Worm (Caenorhabditis elegans) whole organism, L3 larva: ENCODE data around the gene W04D2.4.

ENCODE experiments used
- ama-1 ChIP-seq: fragments of 150-350 bp; optimal IDR thresholded peaks from 2 replicates; lab custom pipeline; 2018
- ceh-16 ChIP-seq: sonication (generic microtip); optimal IDR thresholded peaks from 2 replicates; lab custom pipeline; 2017; ENCODE audit warnings: missing biosample characterization, missing genetic modification characterization
- ceh-28 ChIP-seq: fragments of 150-350 bp; optimal IDR thresholded peaks from 2 replicates; lab custom pipeline; 2014; ENCODE audit warnings: missing biosample characterization, missing genetic modification reagents, missing genetic modification characterization
- daf-12 ChIP-seq: fragments of 150-350 bp; optimal IDR thresholded peaks from 2 replicates; lab custom pipeline; 2014; ENCODE audit warnings: missing biosample characterization, missing genetic modification reagents, missing genetic modification characterization
- egl-27 ChIP-seq: sonication (generic microtip); optimal IDR thresholded peaks from 4 replicates; lab custom pipeline; 2017; ENCODE audit warnings: missing biosample characterization, missing genetic modification reagents, missing genetic modification characterization
- egl-5 ChIP-seq: fragments of 150-350 bp; optimal IDR thresholded peaks from 2 replicates; lab custom pipeline; 2017; ENCODE audit warnings: missing biosample characterization, missing genetic modification reagents, missing genetic modification characterization, inconsistent platforms
- elt-2 ChIP-seq: sonication (generic microtip); optimal IDR thresholded peaks from 2 replicates; lab custom pipeline; 2016; ENCODE audit warnings: missing genetic modification reagents, mild to moderate bottlenecking, missing genetic modification characterization, missing compliant biosample characterization
- elt-3 ChIP-seq, 3 experiments: fragments of 150-350 bp in 1 of 3; sonication (generic microtip) in 2 of 3; optimal IDR thresholded peaks; 2 replicates in 2 of 3; 4 replicates in 1 of 3; lab custom pipeline; 2014 to 2017; ENCODE audit warnings: missing biosample characterization in 3 of 3, missing genetic modification characterization in 3 of 3
- eor-1 ChIP-seq, 2 experiments: fragments of 150-350 bp; optimal IDR thresholded peaks; 2 replicates each; lab custom pipeline; 2014 to 2018; ENCODE audit warnings: missing biosample characterization in 2 of 2, missing genetic modification characterization in 2 of 2
- fkh-10 ChIP-seq: sonication (generic microtip); optimal IDR thresholded peaks from 2 replicates; lab custom pipeline; 2017; ENCODE audit warnings: missing biosample characterization, missing genetic modification reagents, missing genetic modification characterization
- fos-1 ChIP-seq: fragments of 150-350 bp; optimal IDR thresholded peaks from 2 replicates; lab custom pipeline; 2014; ENCODE audit warnings: missing biosample characterization, missing genetic modification characterization
- hmg-11 ChIP-seq: sonication (generic microtip); optimal IDR thresholded peaks from 2 replicates; lab custom pipeline; 2016; ENCODE audit warnings: missing genetic modification characterization, missing compliant biosample characterization
- jun-1 ChIP-seq: fragments of 150-350 bp; optimal IDR thresholded peaks from 2 replicates; lab custom pipeline; 2014; ENCODE audit warnings: missing biosample characterization, missing genetic modification reagents, missing genetic modification characterization
- lin-39 ChIP-seq: fragments of 150-350 bp; optimal IDR thresholded peaks from 2 replicates; lab custom pipeline; 2018; ENCODE audit warnings: missing biosample characterization, missing genetic modification reagents, missing genetic modification characterization
- mml-1 ChIP-seq: fragments of 150-350 bp; sonication (generic microtip); optimal IDR thresholded peaks from 3 replicates; lab custom pipeline; 2014; ENCODE audit warnings: missing biosample characterization, missing genetic modification characterization
- nfya-1 ChIP-seq: sonication (generic microtip); optimal IDR thresholded peaks from 2 replicates; lab custom pipeline; 2017; ENCODE audit warnings: missing genetic modification characterization, mild to moderate bottlenecking, missing compliant biosample characterization, antibody characterized with exemption, moderate library complexity; ENCODE audit not compliant: insufficient read depth
- nhr-12 ChIP-seq: fragments of 150-350 bp; optimal IDR thresholded peaks from 2 replicates; lab custom pipeline; 2014; ENCODE audit warnings: missing biosample characterization, missing genetic modification characterization
- nhr-23 ChIP-seq: fragments of 150-350 bp; optimal IDR thresholded peaks from 2 replicates; lab custom pipeline; 2014; ENCODE audit warnings: missing biosample characterization, missing genetic modification reagents, missing genetic modification characterization
- nhr-237 ChIP-seq: fragments of 150-350 bp; optimal IDR thresholded peaks from 2 replicates; lab custom pipeline; 2014; ENCODE audit warnings: missing biosample characterization, missing genetic modification characterization
- nhr-25 ChIP-seq: sonication (generic microtip); optimal IDR thresholded peaks from 2 replicates; lab custom pipeline; 2017; ENCODE audit warnings: missing biosample characterization, missing genetic modification characterization
- nhr-43 ChIP-seq: sonication (generic microtip); optimal IDR thresholded peaks from 2 replicates; lab custom pipeline; 2016; ENCODE audit warnings: mild to moderate bottlenecking, missing genetic modification characterization, missing compliant biosample characterization; ENCODE audit not compliant: poor library complexity, severe bottlenecking
- nhr-67 ChIP-seq: fragments of 150-350 bp; optimal IDR thresholded peaks from 2 replicates; lab custom pipeline; 2014; ENCODE audit warnings: missing biosample characterization, missing genetic modification characterization
- nhr-76 ChIP-seq: fragments of 150-350 bp; sonication (generic microtip); optimal IDR thresholded peaks from 5 replicates; lab custom pipeline; 2014; ENCODE audit warnings: missing biosample characterization, missing genetic modification characterization
- sea-2 ChIP-seq: fragments of 150-350 bp; sonication (generic microtip); optimal IDR thresholded peaks from 4 replicates; lab custom pipeline; 2014; ENCODE audit warnings: missing biosample characterization, missing genetic modification reagents, missing genetic modification characterization
- skn-1 ChIP-seq: fragments of 150-350 bp; optimal IDR thresholded peaks from 2 replicates; lab custom pipeline; 2014; ENCODE audit warnings: missing biosample characterization, missing genetic modification characterization
- tbx-2 ChIP-seq: sonication (generic microtip); optimal IDR thresholded peaks from 2 replicates; lab custom pipeline; 2016; ENCODE audit warnings: mild to moderate bottlenecking, missing genetic modification characterization, missing compliant biosample characterization
- unc-39 ChIP-seq: sonication (generic microtip); optimal IDR thresholded peaks from 4 replicates; lab custom pipeline; 2017; ENCODE audit warnings: missing biosample characterization, missing genetic modification characterization
- ztf-11 ChIP-seq: fragments of 150-350 bp; optimal IDR thresholded peaks from 2 replicates; lab custom pipeline; 2014; ENCODE audit warnings: missing biosample characterization, missing genetic modification characterization

Gene W04D2.4

DNA sequence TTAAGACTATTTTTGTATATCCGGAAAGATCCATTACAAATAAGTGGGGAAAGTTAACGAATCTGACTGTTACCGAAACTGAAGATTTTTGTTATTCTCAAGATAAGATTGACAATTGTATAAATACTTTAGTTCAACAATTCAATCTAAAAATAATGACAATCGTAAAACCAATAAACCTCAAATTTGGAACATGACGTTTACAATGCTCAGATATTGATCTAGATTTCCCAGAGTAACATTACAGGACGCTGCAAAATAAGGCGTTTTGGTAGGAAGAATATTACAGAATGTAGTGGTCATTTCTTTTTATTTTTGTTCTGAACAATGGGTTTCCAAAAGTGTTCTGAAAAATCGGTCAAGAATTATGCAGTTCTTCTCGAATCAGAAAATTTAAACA is 29.2 kb upstream of the W04D2.4 start, which contains the start of gene F45D3.1:
TSS of gene F45D3.1 (plus strand) at position 301 of the 400 bp plus-strand sequence.
- TF ChIP-seq lin-39 (tag; lab: Kevin White, UChicago) (no peak), unc-39 (tag; lab: Kevin White, UChicago) (no peak), jun-1 (tag; lab: Kevin White, UChicago) (no peak), nhr-12 (tag; lab: Kevin White, UChicago) (no peak), fkh-10 (GFP tag; lab: Kevin White, UChicago) (no peak), ceh-16 (tag; lab: Kevin White, UChicago) (no peak), tbx-2 (tag; lab: Kevin White, UChicago) (no peak), fos-1 (tag; lab: Kevin White, UChicago) (no peak), sea-2 (GFP tag; lab: Kevin White, UChicago) (no peak), nfya-1 (tag; lab: Kevin White, UChicago) (no peak), egl-27 (tag; lab: Kevin White, UChicago) (no peak), daf-12 (no peak), elt-2 (no peak), egl-5 (tag; lab: Kevin White, UChicago) (no peak)

DNA sequence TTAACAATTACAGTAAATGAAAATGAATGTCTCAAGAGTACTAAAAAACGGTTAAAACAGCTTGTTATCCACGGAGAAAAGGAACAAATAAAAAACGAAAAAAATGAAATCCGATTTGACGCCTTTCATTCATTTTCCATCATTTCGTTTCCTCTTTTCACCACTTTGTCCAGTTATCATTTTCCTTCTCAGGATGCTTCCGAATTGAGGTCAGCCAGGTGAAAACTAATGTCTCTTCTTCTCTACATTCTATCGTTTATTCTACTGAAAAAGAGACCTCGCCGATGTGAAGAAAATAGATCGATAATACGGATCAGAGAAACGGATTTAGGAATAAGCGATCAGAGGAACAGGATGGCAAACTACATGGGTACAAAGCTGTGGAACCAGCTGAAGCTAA is 28.6 kb upstream of the W04D2.4 start:
- TF ChIP-seq ceh-16 (tag; lab: Kevin White, UChicago) (no peak), nhr-23 (tag; lab: Kevin White, UChicago) (peak; percentile 50)

DNA sequence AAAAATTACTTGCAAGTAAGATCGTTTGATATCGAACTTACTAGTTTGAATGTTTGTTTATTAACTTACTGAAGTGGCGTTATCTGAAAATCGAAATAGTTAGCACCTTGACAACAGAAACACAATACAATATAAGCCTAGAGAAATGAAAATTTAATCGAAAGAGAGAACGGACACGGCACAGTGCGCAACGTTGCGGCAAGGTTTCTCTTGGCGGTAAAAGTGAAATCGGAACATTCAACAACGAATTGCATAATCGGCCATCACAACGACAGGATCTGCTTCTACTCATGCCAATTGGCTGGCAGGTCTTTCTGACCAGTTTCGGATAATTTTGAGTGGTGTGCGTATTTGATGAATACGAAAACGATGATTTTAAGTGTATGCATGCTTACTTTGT is 28.0 kb upstream of the W04D2.4 start, which contains the start of gene dyf-4:
TSS of gene dyf-4 (minus strand) at position 213 of the 400 bp plus-strand sequence.
- TF ChIP-seq skn-1, result no peak
- TF ChIP-seq nhr-25, result peak; percentile 27
- TF ChIP-seq, all 47 proteins: peak for 1

DNA sequence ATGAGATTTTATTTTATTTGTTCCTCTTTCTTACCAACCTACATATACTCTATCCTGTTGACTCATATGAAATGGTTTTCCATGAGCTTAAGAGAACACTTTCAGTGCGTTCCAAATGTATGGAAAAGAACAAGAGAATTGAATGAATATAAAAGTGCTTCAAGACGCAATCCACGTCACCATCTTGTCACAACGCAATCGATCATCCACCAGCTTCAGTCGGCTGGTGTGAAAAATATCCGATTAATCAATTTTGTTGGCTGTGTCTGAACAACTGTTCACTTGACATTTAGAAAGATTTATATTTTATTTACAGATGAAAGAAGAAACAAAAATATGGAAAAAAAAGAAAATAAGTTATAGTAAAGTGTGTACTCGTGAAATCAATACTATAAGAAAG is 25.8 kb upstream of the W04D2.4 start:
- no peak for TF ChIP-seq jun-1 (tag; lab: Kevin White, UChicago)
- TF ChIP-seq lin-39 (tag; lab: Kevin White, UChicago), result peak; percentile 59

DNA sequence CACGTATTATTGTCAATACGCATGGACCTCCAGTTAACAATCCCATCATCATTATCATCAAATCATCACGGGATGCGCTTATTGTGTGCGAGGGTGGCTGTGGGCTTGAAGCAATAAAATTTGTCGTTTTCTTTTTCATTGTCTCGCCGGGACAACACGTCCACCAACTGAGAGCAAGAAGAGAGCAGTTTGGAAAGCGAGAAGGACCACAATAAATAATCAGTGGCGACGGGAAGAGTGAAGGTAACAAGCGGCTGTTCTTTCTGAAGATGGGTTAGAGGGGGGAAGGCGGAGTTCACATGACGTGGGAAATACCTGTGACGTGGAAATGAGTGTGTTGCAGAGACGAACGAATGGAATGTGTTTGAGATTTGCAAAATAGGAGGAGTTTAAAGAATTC is 21.2 kb upstream of the W04D2.4 start:
- TF ChIP-seq nhr-237 (tag; lab: Kevin White, UChicago) (no peak), elt-3 (tag; optimal IDR thresholded peaks at IDR 0.05; lab: Kevin White, UChicago) (no peak), ama-1 (lab: Kevin White, UChicago) (peak; percentile 4), lin-39 (tag; lab: Kevin White, UChicago) (peak; percentile 47), jun-1 (tag; lab: Kevin White, UChicago) (no peak), nhr-25 (no peak), nhr-76 (no peak), ztf-11 (tag; lab: Kevin White, UChicago) (no peak), mml-1 (no peak), nhr-12 (tag; lab: Kevin White, UChicago) (no peak), nfya-1 (tag; lab: Kevin White, UChicago) (peak; percentile 22), egl-5 (tag; lab: Kevin White, UChicago) (peak; percentile 93), eor-1 (tag; optimal IDR thresholded peaks at IDR 0.05; lab: Kevin White, UChicago) (no peak)

DNA sequence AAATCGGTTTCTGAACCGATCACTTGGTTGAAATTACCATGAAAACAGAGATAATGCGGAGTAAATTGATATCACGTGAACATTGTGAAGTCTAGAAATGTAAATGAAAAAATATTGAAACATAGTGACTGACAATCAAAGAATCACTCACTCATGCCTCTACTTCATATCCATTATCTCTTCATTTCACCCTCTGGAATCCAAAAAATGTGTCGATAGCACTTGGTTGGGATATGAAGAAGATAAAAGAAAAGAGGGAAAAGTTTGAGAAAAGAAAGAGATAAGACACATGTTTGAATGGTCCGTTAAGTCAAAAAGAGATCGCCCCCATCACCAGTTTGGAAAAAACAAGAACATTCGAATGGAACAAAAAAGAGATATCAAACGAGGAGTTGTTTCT is 20.2 kb upstream of the W04D2.4 start:
- no peak for TF ChIP-seq nhr-23 (tag; lab: Kevin White, UChicago)
- TF ChIP-seq nfya-1 (tag; lab: Kevin White, UChicago), result peak; percentile 20

DNA sequence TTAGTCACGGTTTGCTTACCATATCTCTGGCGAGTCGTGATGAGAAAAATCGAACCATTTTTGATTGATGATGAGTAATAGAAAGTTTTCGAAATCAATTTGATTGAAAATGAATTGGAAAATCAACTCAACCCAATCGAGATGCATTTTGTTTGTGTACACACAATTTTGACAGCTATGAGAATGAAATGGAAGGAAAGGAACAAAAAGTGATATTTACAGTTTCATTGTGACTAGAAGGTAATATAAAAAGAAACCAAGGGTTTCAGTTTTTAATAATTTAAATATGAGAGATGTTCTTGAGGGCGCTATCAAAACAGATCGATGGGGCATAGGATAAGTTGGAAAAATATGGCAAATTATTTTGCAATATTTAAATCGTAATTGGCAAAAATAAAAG is 19.6 kb upstream of the W04D2.4 start, which contains the start of gene cal-1:
TSS of gene cal-1 (minus strand) at position 101 of the 400 bp plus-strand sequence.
- TF ChIP-seq ceh-28 (tag; lab: Kevin White, UChicago) (no peak), eor-1 (tag; optimal IDR thresholded peaks at IDR 0.05; lab: Kevin White, UChicago) (no peak), ztf-11 (tag; lab: Kevin White, UChicago) (no peak), nhr-67 (tag; lab: Kevin White, UChicago) (no peak), tbx-2 (tag; lab: Kevin White, UChicago) (no peak), nhr-43 (no peak), hmg-11 (tag; lab: Kevin White, UChicago) (no peak), skn-1 (no peak), jun-1 (tag; lab: Kevin White, UChicago) (no peak), ama-1 (lab: Kevin White, UChicago) (no peak), unc-39 (tag; lab: Kevin White, UChicago) (no peak)
